Fruit fly (Drosophila melanogaster) S2 (cell line): ENCODE data around the gene CG8010.

Experiments used
- CG8478 ChIP-seq: fragments of >200 bp; optimal IDR thresholded peaks from 2 replicates; lab custom pipeline; 2018
- CTCF ChIP-seq, 2 experiments: fragments of >200 bp; optimal IDR thresholded peaks; 2 replicates each; lab custom pipeline; 2018

DNA sequence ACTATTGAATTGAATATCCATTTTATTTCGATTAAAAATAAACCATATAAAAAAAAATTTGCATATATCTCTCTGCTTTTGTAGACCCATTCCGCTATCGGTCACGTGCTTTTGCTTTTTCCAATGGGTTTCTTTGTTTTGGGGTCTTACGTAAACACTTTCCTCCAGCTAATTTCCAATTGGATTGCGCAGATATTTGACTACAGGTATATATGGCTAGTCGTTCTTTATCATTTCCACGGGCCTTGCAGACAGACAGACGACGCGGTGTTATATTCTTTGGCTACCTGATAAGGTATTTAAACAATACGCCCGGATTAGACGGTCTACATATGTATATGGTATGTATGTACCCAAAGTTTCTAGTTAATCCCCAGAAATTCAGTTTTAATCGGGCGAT is 24.6 kb upstream of the CG8010 start:
- TF ChIP-seq CTCF (optimal IDR thresholded peaks at IDR 0.05; lab: Kevin White, UChicago) (no peak), CG8478 (no peak)
